Fruit fly (Drosophila melanogaster) whole organism, embryonic: ENCODE measurements around the gene tj.

Source experiments
- Ada2b ChIP-seq: fragments of 200-800 bp; sonication (Bioruptor generic); IDR thresholded peaks from 2 replicates; pipeline ENCODE4 v1.3.6; 2022; ENCODE audit warnings: missing biosample characterization, missing genetic modification characterization
- Antp ChIP-seq: fragments of 200-800 bp; sonication (Bioruptor generic); optimal IDR thresholded peaks from 3 replicates; lab custom pipeline; 2016; ENCODE audit warnings: missing biosample characterization, missing genetic modification characterization
- Atf6 ChIP-seq: fragments of 200-800 bp; sonication (Bioruptor generic); IDR thresholded peaks from 2 replicates; pipeline ENCODE4 v1.3.6; 2022; ENCODE audit warnings: missing biosample characterization, missing genetic modification characterization
- CG10654 ChIP-seq: fragments of 200-800 bp; sonication (Bioruptor generic); optimal IDR thresholded peaks from 2 replicates; lab custom pipeline; 2016; ENCODE audit warnings: missing biosample characterization, missing genetic modification characterization
- CG10979 ChIP-seq: fragments of 200-800 bp; sonication (Bioruptor generic); optimal IDR thresholded peaks from 2 replicates; lab custom pipeline; 2018; ENCODE audit warnings: missing biosample characterization, mild to moderate bottlenecking, missing genetic modification characterization, moderate library complexity
- CG11093 ChIP-seq: fragments of 200-800 bp; sonication (Bioruptor generic); IDR thresholded peaks from 3 replicates; pipeline ENCODE4 v1.3.6; 2022; ENCODE audit warnings: missing biosample characterization, missing genetic modification characterization
- CG13296 ChIP-seq: fragments of 200-800 bp; sonication (Bioruptor generic); optimal IDR thresholded peaks from 3 replicates; lab custom pipeline; 2018; ENCODE audit warnings: missing biosample characterization, mild to moderate bottlenecking, missing genetic modification characterization
- CG14441 ChIP-seq: fragments of 200-800 bp; sonication (Bioruptor generic); IDR thresholded peaks from 2 replicates; pipeline ENCODE4 v1.3.6; 2022; ENCODE audit warnings: missing biosample characterization, missing genetic modification characterization
- CG15269 ChIP-seq: fragments of 200-800 bp; sonication (Bioruptor generic); optimal IDR thresholded peaks from 2 replicates; lab custom pipeline; 2018; ENCODE audit warnings: missing biosample characterization, mild to moderate bottlenecking, missing genetic modification characterization, moderate library complexity
- CG1529 ChIP-seq: fragments of 200-800 bp; sonication (Bioruptor generic); optimal IDR thresholded peaks from 3 replicates; lab custom pipeline; 2018; ENCODE audit warnings: missing biosample characterization, missing genetic modification characterization
- CG16779 ChIP-seq: fragments of 200-800 bp; sonication (Bioruptor generic); IDR thresholded peaks from 2 replicates; pipeline ENCODE4 v1.3.6; 2022; ENCODE audit warnings: missing biosample characterization, missing genetic modification characterization
- CG17359 ChIP-seq: fragments of 200-800 bp; sonication (Bioruptor generic); optimal IDR thresholded peaks from 3 replicates; lab custom pipeline; 2018; ENCODE audit warnings: missing biosample characterization, mild to moderate bottlenecking, missing genetic modification characterization, moderate library complexity
- CG30403 ChIP-seq: fragments of 200-800 bp; sonication (Bioruptor generic); optimal IDR thresholded peaks from 3 replicates; lab custom pipeline; 2016; ENCODE audit warnings: missing biosample characterization, missing genetic modification characterization
- CG32532 ChIP-seq: fragments of 200-800 bp; sonication (Bioruptor generic); IDR thresholded peaks from 2 replicates; pipeline ENCODE4 v1.3.6; 2022; ENCODE audit warnings: missing biosample characterization, missing genetic modification characterization
- CG4328 ChIP-seq: fragments of 200-800 bp; sonication (Bioruptor generic); optimal IDR thresholded peaks from 3 replicates; lab custom pipeline; 2017; ENCODE audit warnings: missing biosample characterization, missing genetic modification reagents, missing genetic modification characterization
- CG4730 ChIP-seq: fragments of 200-800 bp; sonication (Bioruptor generic); IDR thresholded peaks from 2 replicates; pipeline ENCODE4 v1.3.6; 2022; ENCODE audit warnings: missing biosample characterization, missing genetic modification characterization
- CG9932 ChIP-seq: fragments of 200-800 bp; sonication (Bioruptor generic); IDR thresholded peaks from 2 replicates; pipeline ENCODE4 v1.3.6; 2022; ENCODE audit warnings: missing biosample characterization, missing genetic modification characterization
- CHES-1-like ChIP-seq: fragments of 200-800 bp; sonication (Bioruptor generic); optimal IDR thresholded peaks from 2 replicates; lab custom pipeline; 2016; ENCODE audit warnings: missing biosample characterization, missing genetic modification characterization
- CTCF ChIP-seq: fragments of 200-800 bp; sonication (Bioruptor generic); optimal IDR thresholded peaks from 2 replicates; lab custom pipeline; 2017; ENCODE audit warnings: missing biosample characterization, mild to moderate bottlenecking, missing genetic modification characterization, moderate library complexity
- Chrac-16 ChIP-seq: fragments of 200-800 bp; sonication (Bioruptor generic); optimal IDR thresholded peaks from 3 replicates; lab custom pipeline; 2016; ENCODE audit warnings: missing biosample characterization, missing genetic modification characterization
- Drgx ChIP-seq: fragments of 200-800 bp; sonication (Bioruptor generic); IDR thresholded peaks from 2 replicates; pipeline ENCODE4 v1.3.6; 2022; ENCODE audit warnings: missing biosample characterization, missing genetic modification characterization
- GATAe ChIP-seq: fragments of 200-800 bp; sonication (Bioruptor generic); conservative IDR thresholded peaks from 2 replicates; pipeline ENCODE4 v1.3.6; 2022; ENCODE audit warnings: missing biosample characterization, missing genetic modification characterization
- Hsf ChIP-seq: fragments of 200-800 bp; sonication (Bioruptor generic); optimal IDR thresholded peaks from 3 replicates; lab custom pipeline; 2016; ENCODE audit warnings: missing biosample characterization, missing genetic modification characterization
- Lim3 ChIP-seq: fragments of 200-800 bp; sonication (Bioruptor generic); IDR thresholded peaks from 2 replicates; pipeline ENCODE4 v1.3.6; 2022; ENCODE audit warnings: missing biosample characterization, missing genetic modification characterization
- Med ChIP-seq: fragments of 200-800 bp; sonication (Bioruptor generic); peaks from one replicate; lab custom pipeline; 2016; ENCODE audit warnings: missing biosample characterization, missing genetic modification characterization, mild to moderate bottlenecking, inconsistent platforms, moderate library complexity
- Optix ChIP-seq: fragments of 200-800 bp; sonication (Bioruptor generic); IDR thresholded peaks from 3 replicates; pipeline ENCODE4 v1.3.6; 2022; ENCODE audit warnings: missing biosample characterization, missing genetic modification characterization
- Rfx ChIP-seq: fragments of 200-800 bp; sonication (Bioruptor generic); IDR thresholded peaks from 2 replicates; pipeline ENCODE4 v1.3.6; 2022; ENCODE audit warnings: missing biosample characterization, missing genetic modification characterization
- Sry-β ChIP-seq: fragments of 200-800 bp; sonication (Bioruptor generic); optimal IDR thresholded peaks from 2 replicates; lab custom pipeline; 2018; ENCODE audit warnings: missing biosample characterization, mild to moderate bottlenecking, missing genetic modification characterization, moderate library complexity
- Trl ChIP-seq, 3 experiments: fragments of >200 bp in 2 of 3; fragments of 200-800 bp in 1 of 3; sonication (Bioruptor generic) in 1 of 3; optimal IDR thresholded peaks; 2 replicates in 1 of 3; 3 replicates in 2 of 3; lab custom pipeline; 2016 to 2017; ENCODE audit warnings: missing biosample characterization in 1 of 3, missing genetic modification characterization in 1 of 3
- Usf ChIP-seq: fragments of 200-800 bp; sonication (Bioruptor generic); optimal IDR thresholded peaks from 2 replicates; lab custom pipeline; 2017; ENCODE audit warnings: missing genotype, missing biosample characterization, missing genetic modification characterization
- amos ChIP-seq: fragments of 200-800 bp; sonication (Bioruptor generic); IDR thresholded peaks from 2 replicates; pipeline ENCODE4 v1.3.6; 2022; ENCODE audit warnings: missing biosample characterization, missing genetic modification characterization; ENCODE audit not compliant: partially characterized antibody
- bbx ChIP-seq: fragments of 200-800 bp; sonication (Bioruptor generic); IDR thresholded peaks from 2 replicates; pipeline ENCODE4 v1.3.6; 2022; ENCODE audit warnings: missing biosample characterization, missing genetic modification characterization; ENCODE audit not compliant: partially characterized antibody
- bsh ChIP-seq, 2 experiments: fragments of 200-800 bp; sonication (Bioruptor generic); optimal IDR thresholded peaks; 2 replicates each; lab custom pipeline; 2017 to 2018; ENCODE audit warnings: mild to moderate bottlenecking in 2 of 2, missing biosample characterization in 2 of 2, missing genetic modification characterization in 2 of 2, moderate library complexity in 1 of 2
- dm ChIP-seq: fragments of 200-800 bp; sonication (Bioruptor generic); optimal IDR thresholded peaks from 3 replicates; lab custom pipeline; 2016; ENCODE audit warnings: missing biosample characterization, missing genetic modification characterization
- dpn ChIP-seq, 2 experiments: fragments of 200-800 bp; sonication (Bioruptor generic); optimal IDR thresholded peaks; 3 replicates each; lab custom pipeline; 2016; ENCODE audit warnings: missing biosample characterization in 2 of 2, missing genetic modification characterization in 2 of 2
- emc ChIP-seq: fragments of 200-800 bp; sonication (Bioruptor generic); optimal IDR thresholded peaks from 2 replicates; lab custom pipeline; 2016; ENCODE audit warnings: missing biosample characterization, missing genetic modification characterization
- gro ChIP-seq: fragments of 200-800 bp; sonication (Bioruptor generic); optimal IDR thresholded peaks from 2 replicates; lab custom pipeline; 2016; ENCODE audit warnings: missing biosample characterization, missing genetic modification characterization
- inv ChIP-seq: fragments of 200-800 bp; sonication (Bioruptor generic); IDR thresholded peaks from 2 replicates; pipeline ENCODE4 v1.3.6; 2022; ENCODE audit warnings: missing biosample characterization, missing genetic modification characterization; ENCODE audit not compliant: partially characterized antibody
- ken ChIP-seq: fragments of 200-800 bp; sonication (Bioruptor generic); IDR thresholded peaks from 3 replicates; pipeline ENCODE4 v1.3.6; 2022; ENCODE audit warnings: missing biosample characterization, missing genetic modification characterization
- knrl ChIP-seq: fragments of 200-800 bp; sonication (Bioruptor generic); IDR thresholded peaks from 3 replicates; pipeline ENCODE4 v1.3.6; 2022; ENCODE audit warnings: missing biosample characterization, missing genetic modification characterization; ENCODE audit not compliant: partially characterized antibody
- nmo ChIP-seq: fragments of 200-800 bp; sonication (Bioruptor generic); optimal IDR thresholded peaks from 2 replicates; lab custom pipeline; 2018; ENCODE audit warnings: missing biosample characterization, mild to moderate bottlenecking, missing genetic modification characterization, moderate library complexity
- odd ChIP-seq: fragments of 200-800 bp; sonication (Bioruptor generic); optimal IDR thresholded peaks from 2 replicates; lab custom pipeline; 2017; ENCODE audit warnings: missing biosample characterization, mild to moderate bottlenecking, missing genetic modification characterization
- otp ChIP-seq: fragments of 200-800 bp; sonication (Bioruptor generic); IDR thresholded peaks from 3 replicates; pipeline ENCODE4, ENCODE4 v1.3.6; 2022; ENCODE audit warnings: missing biosample characterization, missing genetic modification characterization
- p53 ChIP-seq: fragments of 200-800 bp; sonication (Bioruptor generic); optimal IDR thresholded peaks from 2 replicates; lab custom pipeline; 2016; ENCODE audit warnings: missing biosample characterization, missing genetic modification characterization
- prd ChIP-seq, 3 experiments: fragments of >200 bp in 2 of 3; fragments of 200-800 bp in 1 of 3; sonication (Bioruptor generic) in 1 of 3; optimal IDR thresholded peaks in 2 of 3; IDR thresholded peaks in 1 of 3; 2 replicates in 2 of 3; 3 replicates in 1 of 3; pipeline versions ENCODE4 v1.3.6 to Lab custom; 2017 to 2022; ENCODE audit warnings: missing biosample characterization in 1 of 3, missing genetic modification characterization in 1 of 3
- sob ChIP-seq: fragments of 200-800 bp; sonication (Bioruptor generic); IDR thresholded peaks from 2 replicates; pipeline ENCODE4 v1.3.6; 2022; ENCODE audit warnings: missing biosample characterization, missing genetic modification characterization
- trem ChIP-seq: fragments of 200-800 bp; optimal IDR thresholded peaks from 3 replicates; lab custom pipeline; 2019; ENCODE audit warnings: missing biosample characterization, mild to moderate bottlenecking, missing genetic modification characterization, moderate library complexity
- vvl ChIP-seq: fragments of 200-800 bp; sonication (Bioruptor generic); IDR thresholded peaks from 2 replicates; pipeline ENCODE4 v1.3.6; 2022; ENCODE audit warnings: missing biosample characterization, missing genetic modification characterization

Gene tj

dm6 chr2L:19452535-19453317 lies 11.3 kb upstream of the tj start (continued):
- peak; percentile 49; the same call in 1 of the 2 replicates for TF ChIP-seq Atf6 (GFP tag; lab: Robert Waterston, UW)
- peak; percentile 13 for TF ChIP-seq CG10979
- no peak for TF ChIP-seq GATAe (GFP tag; lab: Robert Waterston, UW)
- TF ChIP-seq CG4328 (GFP tag; lab: Kevin White, UChicago): no peak
- TF ChIP-seq Rfx: peak; percentile 49
- 0 out of 2 replicates have a peak, but pooled peaks have one; percentile 3 for TF ChIP-seq CG16779
- peak; percentile 16 for TF ChIP-seq CHES-1-like (GFP tag; lab: Kevin White, UChicago)
- TF ChIP-seq otp (GFP tag; lab: Robert Waterston, UW): no peak
- peak; percentile 1 for TF ChIP-seq Antp
- peak; percentile 31 for TF ChIP-seq CG15269
- TF ChIP-seq CG9932 (GFP tag; lab: Robert Waterston, UW): no peak; the same call in 1 of the 2 replicates
- TF ChIP-seq Med: peak; percentile 63
- peak; percentile 10 for TF ChIP-seq Chrac-16 (GFP tag; lab: Kevin White, UChicago)
- peak; percentile 60 for TF ChIP-seq Drgx (GFP tag; lab: Robert Waterston, UW)
- peak; percentile 45; the same call in 1 of the 2 replicates for TF ChIP-seq bbx (GFP tag; lab: Robert Waterston, UW)
- TF ChIP-seq CG4730 (GFP tag; lab: Robert Waterston, UW): 0 out of 2 replicates have a peak, but pooled peaks have one; percentile 33
- peak; percentile 26 for TF ChIP-seq CTCF (GFP tag; lab: Kevin White, UChicago)
- TF ChIP-seq Trl (optimal IDR thresholded peaks at IDR 0.05; lab: Kevin White, UChicago): no peak
- peak; percentile 23 for TF ChIP-seq Trl (GFP tag; optimal IDR thresholded peaks at IDR 0.05; lab: Kevin White, UChicago)
- peak; percentile 14; the same call in 1 of the 2 replicates for TF ChIP-seq Lim3 (GFP tag; lab: Robert Waterston, UW)
- TF ChIP-seq CG11093 (GFP tag; lab: Robert Waterston, UW): 0 out of 3 replicates have a peak, but pooled peaks have one; percentile 35
- TF ChIP-seq Ada2b (GFP tag; lab: Robert Waterston, UW): 0 out of 2 replicates have a peak, but pooled peaks have one; percentile 13
- peak; percentile 17; the same call in 1 of the 3 replicates for TF ChIP-seq knrl (GFP tag; lab: Robert Waterston, UW)
- TF ChIP-seq inv (GFP tag; lab: Robert Waterston, UW): no peak
- TF ChIP-seq dm (GFP tag; lab: Kevin White, UChicago): peak; percentile 1
- peak; percentile 7; the same call in 1 of the 2 replicates for TF ChIP-seq amos
- peak in 1 of 2 experiments; percentile 13 for TF ChIP-seq bsh (GFP tag; optimal IDR thresholded peaks at IDR 0.05; lab: Kevin White, UChicago)
- TF ChIP-seq Usf (GFP tag; lab: Kevin White, UChicago): no peak
- no peak for TF ChIP-seq emc (GFP tag; lab: Kevin White, UChicago)
- no peak for TF ChIP-seq Sry-β
- TF ChIP-seq CG32532 (GFP tag; lab: Robert Waterston, UW): peak; percentile 37; the same call in 1 of the 2 replicates
- TF ChIP-seq Optix: no peak
- peak; percentile 17 to 38 for TF ChIP-seq dpn (GFP tag; optimal IDR thresholded peaks at IDR 0.05; lab: Kevin White, UChicago)
- 0 out of 2 replicates have a peak, but pooled peaks have one; percentile 29 for TF ChIP-seq sob
- peak; percentile 8 for TF ChIP-seq p53 (GFP tag; lab: Kevin White, UChicago)
- TF ChIP-seq nmo (GFP tag; lab: Kevin White, UChicago): no peak
- TF ChIP-seq vvl (GFP tag; lab: Robert Waterston, UW): 0 out of 2 replicates have a peak, but pooled peaks have one; percentile 30
- TF ChIP-seq Hsf (GFP tag; lab: Kevin White, UChicago): peak; percentile 34
- TF ChIP-seq ken (GFP tag; lab: Robert Waterston, UW): 0 out of 3 replicates have a peak, but pooled peaks have one; percentile 52
- TF ChIP-seq trem (tag; lab: Kevin White, UChicago): no peak
- TF ChIP-seq CG30403 (GFP tag; lab: Kevin White, UChicago): peak; percentile 25
- peak; percentile 2 for TF ChIP-seq CG13296 (GFP tag; lab: Kevin White, UChicago)
- no peak for TF ChIP-seq CG10654
- TF ChIP-seq odd (GFP tag; lab: Kevin White, UChicago): peak; percentile 7
- peak; percentile 41 for TF ChIP-seq CG17359 (tag; lab: Kevin White, UChicago)
- TF ChIP-seq CG1529: no peak
- TF ChIP-seq gro (GFP tag; lab: Kevin White, UChicago): peak; percentile 8
- no peak for TF ChIP-seq prd (optimal IDR thresholded peaks at IDR 0.05; lab: Kevin White, UChicago)
- TF ChIP-seq prd (GFP tag; IDR thresholded peaks at IDR 0.05; lab: Robert Waterston, UW): peak; percentile 26; the same call in 2 of the 3 replicates
- TF ChIP-seq CG14441 (GFP tag; lab: Robert Waterston, UW): peak; percentile 56
